Worm (Caenorhabditis elegans) whole organism, L4 larva: Measurements from ENCODE around the gene hum-4.
A peak's percentile ranks its signal among the peaks of the same experiment; 100 is the strongest.

Experiments used
- F10B5.3 ChIP-seq: sonication (generic microtip); optimal IDR thresholded peaks from 2 replicates; lab custom pipeline; 2016; ENCODE audit warnings: mild to moderate bottlenecking, missing genetic modification characterization, missing compliant biosample characterization
- F37D6.2 ChIP-seq: sonication (generic microtip); optimal IDR thresholded peaks from 2 replicates; lab custom pipeline; 2016; ENCODE audit warnings: mild to moderate bottlenecking, missing genetic modification characterization, missing compliant biosample characterization
- T20F7.1 ChIP-seq: fragments of 200-800 bp; sonication (Bioruptor generic); optimal IDR thresholded peaks from 2 replicates; lab custom pipeline; 2018; ENCODE audit warnings: mild to moderate bottlenecking, missing genetic modification characterization, missing compliant biosample characterization
- Y48G9A.11 ChIP-seq: fragments of 200-800 bp; sonication (Bioruptor generic); IDR thresholded peaks from 2 replicates; pipeline ENCODE4 v1.3.6; 2022; ENCODE audit warnings: missing genetic modification reagents, missing genetic modification characterization, missing compliant biosample characterization
- Y5F2A.4 ChIP-seq: fragments of 200-800 bp; sonication (Bioruptor generic); optimal IDR thresholded peaks from 2 replicates; lab custom pipeline; 2018; ENCODE audit warnings: mild to moderate bottlenecking, missing genetic modification characterization, missing compliant biosample characterization
- aha-1 ChIP-seq: fragments of 150-350 bp; peaks from one replicate; lab custom pipeline; 2014; ENCODE audit warnings: missing biosample characterization, missing genetic modification characterization
- aly-2 ChIP-seq: sonication (generic microtip); optimal IDR thresholded peaks from 2 replicates; lab custom pipeline; 2018; ENCODE audit warnings: missing biosample characterization, missing genetic modification characterization
- arid-1 ChIP-seq: fragments of 200-800 bp; sonication (Bioruptor generic); conservative IDR thresholded peaks from 2 replicates; pipeline ENCODE4 v1.3.6; 2022; ENCODE audit warnings: missing genetic modification reagents, missing genetic modification characterization, missing compliant biosample characterization
- attf-4 ChIP-seq: sonication (generic microtip); optimal IDR thresholded peaks from 3 replicates; lab custom pipeline; 2017; ENCODE audit warnings: missing biosample characterization, missing genetic modification characterization
- ceh-20 ChIP-seq: fragments of 200-800 bp; sonication (Bioruptor generic); IDR thresholded peaks from 2 replicates; pipeline ENCODE4 v1.3.6; 2022; ENCODE audit warnings: missing genetic modification reagents, missing genetic modification characterization, missing compliant biosample characterization
- ceh-62 ChIP-seq: sonication (generic microtip); optimal IDR thresholded peaks from 2 replicates; lab custom pipeline; 2017; ENCODE audit warnings: missing biosample characterization, missing genetic modification characterization
- ces-1 ChIP-seq: fragments of 150-350 bp; sonication (generic microtip); optimal IDR thresholded peaks from 4 replicates; lab custom pipeline; 2014; ENCODE audit warnings: missing biosample characterization, missing genetic modification reagents, missing genetic modification characterization
- daf-16 ChIP-seq, 3 experiments: sonication (generic microtip); optimal IDR thresholded peaks; 2 replicates each; lab custom pipeline; 2016 to 2017; ENCODE audit warnings: missing genetic modification characterization in 3 of 3, missing genetic modification reagents in 3 of 3, mild to moderate bottlenecking in 2 of 3, missing compliant biosample characterization in 2 of 3, missing biosample characterization in 1 of 3, moderate library complexity in 1 of 3
- daf-8 ChIP-seq: fragments of 200-800 bp; sonication (Bioruptor generic); IDR thresholded peaks from 2 replicates; pipeline ENCODE4 v1.3.6; 2022; ENCODE audit warnings: missing genetic modification characterization, missing compliant biosample characterization
- dmd-6 ChIP-seq: fragments of 200-800 bp; sonication (Bioruptor generic); IDR thresholded peaks from 2 replicates; pipeline ENCODE4 v1.3.6; 2022; ENCODE audit warnings: missing genetic modification reagents, missing genetic modification characterization, missing compliant biosample characterization
- dpl-1 ChIP-seq: fragments of 150-350 bp; optimal IDR thresholded peaks from 2 replicates; lab custom pipeline; 2014; ENCODE audit warnings: missing biosample characterization, missing genetic modification reagents, missing genetic modification characterization
- dve-1 ChIP-seq: sonication (generic microtip); optimal IDR thresholded peaks from 2 replicates; lab custom pipeline; 2017; ENCODE audit warnings: antibody characterized with exemption, mild to moderate bottlenecking, missing genetic modification characterization, missing compliant biosample characterization; ENCODE audit not compliant: insufficient read depth
- hif-1 ChIP-seq, 2 experiments: sonication (generic microtip); optimal IDR thresholded peaks; 2 replicates each; lab custom pipeline; 2016 to 2017; ENCODE audit warnings: missing compliant biosample characterization in 2 of 2, missing genetic modification characterization in 2 of 2, missing genetic modification reagents in 2 of 2, missing genotype in 2 of 2, mild to moderate bottlenecking in 1 of 2
- hlh-11 ChIP-seq: fragments of 200-800 bp; sonication (Bioruptor generic); optimal IDR thresholded peaks from 2 replicates; lab custom pipeline; 2018; ENCODE audit warnings: mild to moderate bottlenecking, missing genetic modification characterization, missing compliant biosample characterization
- hlh-30 ChIP-seq: sonication (generic microtip); optimal IDR thresholded peaks from 2 replicates; lab custom pipeline; 2017; ENCODE audit warnings: antibody characterized with exemption, mild to moderate bottlenecking, missing genetic modification characterization, missing compliant biosample characterization; ENCODE audit not compliant: insufficient read depth
- hmg-1.1 ChIP-seq: fragments of 200-800 bp; sonication (Bioruptor generic); IDR thresholded peaks from 2 replicates; pipeline ENCODE4 v1.3.6; 2022; ENCODE audit warnings: missing genetic modification reagents, missing genetic modification characterization, missing compliant biosample characterization
- lin-1 ChIP-seq: fragments of 200-800 bp; sonication (Bioruptor generic); IDR thresholded peaks from 2 replicates; pipeline ENCODE4 v1.3.6; 2022; ENCODE audit warnings: missing genetic modification reagents, missing genetic modification characterization, missing compliant biosample characterization
- lsy-2 ChIP-seq, 2 experiments: fragments of 150-350 bp in 1 of 2; sonication (generic microtip) in 1 of 2; optimal IDR thresholded peaks; 2 replicates each; lab custom pipeline; 2014 to 2017; ENCODE audit warnings: missing biosample characterization in 2 of 2, missing genetic modification characterization in 2 of 2
- madf-5 ChIP-seq, 2 experiments: fragments of 200-800 bp; sonication (Bioruptor generic); IDR thresholded peaks; 2 replicates each; pipeline ENCODE4 v1.3.6; 2022; ENCODE audit warnings: missing compliant biosample characterization in 2 of 2, missing genetic modification characterization in 2 of 2
- mdl-1 ChIP-seq, 2 experiments: fragments of 150-350 bp in 1 of 2; sonication (generic microtip) in 1 of 2; optimal IDR thresholded peaks; 2 replicates each; lab custom pipeline; 2014 to 2017; ENCODE audit warnings: missing biosample characterization in 2 of 2, missing genetic modification characterization in 2 of 2
- mdt-29 ChIP-seq: fragments of 200-800 bp; sonication (Bioruptor generic); IDR thresholded peaks from 2 replicates; pipeline ENCODE4 v1.3.6; 2022; ENCODE audit warnings: missing genetic modification reagents, missing genetic modification characterization, missing compliant biosample characterization
- mep-1 ChIP-seq: fragments of 150-350 bp; sonication (generic microtip); optimal IDR thresholded peaks from 3 replicates; lab custom pipeline; 2014; ENCODE audit warnings: missing biosample characterization, missing genetic modification characterization
- mes-2 ChIP-seq: sonication (generic microtip); optimal IDR thresholded peaks from 2 replicates; lab custom pipeline; 2016; ENCODE audit warnings: missing genotype, mild to moderate bottlenecking, missing genetic modification characterization, missing compliant biosample characterization; ENCODE audit not compliant: poor library complexity, severe bottlenecking
- mxl-2 ChIP-seq: fragments of 200-800 bp; sonication (Bioruptor generic); conservative IDR thresholded peaks from 2 replicates; pipeline ENCODE4 v1.3.6; 2022; ENCODE audit warnings: missing genetic modification reagents, missing genetic modification characterization, missing compliant biosample characterization
- mxl-3 ChIP-seq: fragments of 200-800 bp; sonication (Bioruptor generic); optimal IDR thresholded peaks from 2 replicates; lab custom pipeline; 2018; ENCODE audit warnings: mild to moderate bottlenecking, missing genetic modification characterization, missing compliant biosample characterization
- nhr-102 ChIP-seq: sonication (generic microtip); optimal IDR thresholded peaks from 2 replicates; lab custom pipeline; 2016; ENCODE audit warnings: mild to moderate bottlenecking, missing genetic modification characterization, moderate library complexity, missing compliant biosample characterization
- nhr-11 ChIP-seq: fragments of 150-350 bp; optimal IDR thresholded peaks from 2 replicates; lab custom pipeline; 2014; ENCODE audit warnings: missing biosample characterization, missing genetic modification characterization
- nhr-25 ChIP-seq: sonication (generic microtip); optimal IDR thresholded peaks from 2 replicates; lab custom pipeline; 2017; ENCODE audit warnings: missing genetic modification characterization, mild to moderate bottlenecking, missing compliant biosample characterization, antibody characterized with exemption, moderate library complexity, borderline replicate concordance; ENCODE audit not compliant: insufficient read depth
- nhr-28 ChIP-seq: fragments of 150-350 bp; optimal IDR thresholded peaks from 2 replicates; lab custom pipeline; 2014; ENCODE audit warnings: missing biosample characterization, missing genetic modification characterization
- nhr-48 ChIP-seq: sonication (generic microtip); optimal IDR thresholded peaks from 2 replicates; lab custom pipeline; 2016; ENCODE audit warnings: mild to moderate bottlenecking, missing genetic modification characterization, missing compliant biosample characterization
- nhr-77 ChIP-seq: fragments of 150-350 bp; optimal IDR thresholded peaks from 2 replicates; lab custom pipeline; 2014; ENCODE audit warnings: missing biosample characterization, missing genetic modification characterization
- pqm-1 ChIP-seq: sonication (generic microtip); optimal IDR thresholded peaks from 2 replicates; lab custom pipeline; 2017; ENCODE audit warnings: missing biosample characterization, missing genetic modification characterization
- snpc-4 ChIP-seq: fragments of 150-350 bp; optimal IDR thresholded peaks from 2 replicates; lab custom pipeline; 2014; ENCODE audit warnings: missing biosample characterization, missing genetic modification characterization
- unc-39 ChIP-seq: sonication (generic microtip); optimal IDR thresholded peaks from 2 replicates; lab custom pipeline; 2017; ENCODE audit warnings: missing biosample characterization, missing genetic modification characterization
- unc-62 ChIP-seq, 3 experiments: fragments of 150-350 bp in 1 of 3; sonication (generic microtip); optimal IDR thresholded peaks in 2 of 3; peaks in 1 of 3; 1 replicate in 1 of 3; 2 replicates in 2 of 3; lab custom pipeline; 2014 to 2017; ENCODE audit warnings: missing biosample characterization in 3 of 3, missing genetic modification characterization in 3 of 3, missing genetic modification reagents in 3 of 3, missing genotype in 1 of 3
- ztf-7 ChIP-seq: fragments of 150-350 bp; optimal IDR thresholded peaks from 2 replicates; lab custom pipeline; 2014; ENCODE audit warnings: missing biosample characterization, missing genetic modification characterization

hum-4 gene

ce11 chrX:11414837-11415550, 18.4 kb downstream of the hum-4 start, which contains the start of gene pek-1:
Gene pek-1 (minus strand): TSS chrX:11414887.
- TF ChIP-seq T20F7.1 (GFP tag; lab: Kevin White, UChicago): peak; percentile 4
- TF ChIP-seq F10B5.3 (tag; lab: Kevin White, UChicago): no peak
- TF ChIP-seq mxl-3 (GFP tag; lab: Kevin White, UChicago): peak; percentile 89
- 0 out of 2 replicates have a peak, but pooled peaks have one; percentile 16 for TF ChIP-seq arid-1 (GFP tag; lab: Robert Waterston, UW)
- no peak for TF ChIP-seq daf-8 (GFP tag; lab: Robert Waterston, UW)
- no peak for TF ChIP-seq aly-2
- TF ChIP-seq hlh-11 (tag; lab: Kevin White, UChicago): peak; percentile 60
- TF ChIP-seq lin-1: peak; percentile 40; the same call in 1 of the 2 replicates
- TF ChIP-seq snpc-4 (tag; lab: Kevin White, UChicago): no peak
- TF ChIP-seq lsy-2 (tag; optimal IDR thresholded peaks at IDR 0.05; lab: Kevin White, UChicago): peak in 1 of 2 experiments; percentile 46
- peak; percentile 35 for TF ChIP-seq nhr-28 (tag; lab: Kevin White, UChicago)
- TF ChIP-seq ceh-20 (GFP tag; lab: Robert Waterston, UW): no peak
- TF ChIP-seq daf-16 (GFP tag; optimal IDR thresholded peaks at IDR 0.05; lab: Kevin White, UChicago): peak in 1 of 2 experiments; percentile 31
- peak; percentile 55 for TF ChIP-seq daf-16 (tag; optimal IDR thresholded peaks at IDR 0.05; lab: Kevin White, UChicago)
- TF ChIP-seq hif-1 (tag; optimal IDR thresholded peaks at IDR 0.05; lab: Kevin White, UChicago): peak in 1 of 2 experiments; percentile 86
- peak; percentile 84 for TF ChIP-seq aha-1
- no peak for TF ChIP-seq madf-5 (GFP tag; IDR thresholded peaks at IDR 0.05; lab: Robert Waterston, UW)
- peak; percentile 27 for TF ChIP-seq nhr-11 (tag; lab: Kevin White, UChicago)
- TF ChIP-seq mep-1 (tag; lab: Kevin White, UChicago): peak; percentile 52
- TF ChIP-seq mdl-1 (tag; optimal IDR thresholded peaks at IDR 0.05; lab: Kevin White, UChicago): peak; percentile 60 to 94
- peak; percentile 3 for TF ChIP-seq nhr-77 (tag; lab: Kevin White, UChicago)
- TF ChIP-seq nhr-25: peak; percentile 39
- peak; percentile 80 for TF ChIP-seq hlh-30 (tag; lab: Kevin White, UChicago)
- TF ChIP-seq mdt-29: peak; percentile 77
- TF ChIP-seq hmg-1.1: 0 out of 2 replicates have a peak, but pooled peaks have one; percentile 11
- no peak for TF ChIP-seq pqm-1
- peak; percentile 33 for TF ChIP-seq mes-2
- peak; percentile 7 for TF ChIP-seq dpl-1 (GFP tag; lab: Kevin White, UChicago)
- peak; percentile 47 for TF ChIP-seq nhr-48
- no peak for TF ChIP-seq attf-4
- no peak for TF ChIP-seq ceh-62 (tag; lab: Kevin White, UChicago)
- no peak for TF ChIP-seq unc-39
- TF ChIP-seq dmd-6 (GFP tag; lab: Robert Waterston, UW): peak; percentile 50
- peak; percentile 9 for TF ChIP-seq ztf-7 (tag; lab: Kevin White, UChicago)
- TF ChIP-seq dve-1 (tag; lab: Kevin White, UChicago): peak; percentile 60
- no peak for TF ChIP-seq nhr-102 (tag; lab: Kevin White, UChicago)

ce11 chrX:11411675-11412074, 21.7 kb downstream of the hum-4 start:
- TF ChIP-seq aly-2: no peak
- no peak for TF ChIP-seq F37D6.2
- TF ChIP-seq hlh-30 (tag; lab: Kevin White, UChicago): no peak
- TF ChIP-seq mxl-2 (GFP tag; lab: Robert Waterston, UW): no peak
- TF ChIP-seq unc-62 (GFP tag; optimal IDR thresholded peaks at IDR 0.05 in 1 of 2; lab: Kevin White, UChicago): peak in 1 of 2 experiments; percentile 24
- no peak for TF ChIP-seq unc-62 (tag; optimal IDR thresholded peaks at IDR 0.05; lab: Kevin White, UChicago)
- TF ChIP-seq Y48G9A.11 (GFP tag; lab: Robert Waterston, UW): no peak
- TF ChIP-seq ces-1 (GFP tag; lab: Kevin White, UChicago): no peak
- TF ChIP-seq madf-5 (GFP tag; IDR thresholded peaks at IDR 0.05; lab: Robert Waterston, UW): no peak
- TF ChIP-seq nhr-28 (tag; lab: Kevin White, UChicago): no peak
- TF ChIP-seq aha-1: peak; percentile 92
- no peak for TF ChIP-seq Y5F2A.4 (GFP tag; lab: Kevin White, UChicago)
